Fruit fly (Drosophila melanogaster) whole organism, embryonic: ENCODE data around the gene CG34293.
A peak's percentile ranks its signal among the peaks of the same experiment; 100 is the strongest.

Experiments
- Aef1 ChIP-seq: fragments of 200-800 bp; sonication (Bioruptor generic); IDR thresholded peaks from 3 replicates; pipeline ENCODE4 v1.3.6; 2022; ENCODE audit warnings: missing biosample characterization, missing genetic modification characterization
- CG10147 ChIP-seq: fragments of 200-800 bp; sonication (Bioruptor generic); optimal IDR thresholded peaks from 2 replicates; lab custom pipeline; 2019; ENCODE audit warnings: missing biosample characterization, mild to moderate bottlenecking, missing genetic modification characterization, moderate library complexity
- CG11695 ChIP-seq: fragments of 200-800 bp; sonication (Bioruptor generic); IDR thresholded peaks from 3 replicates; pipeline ENCODE4 v1.3.6; 2022; ENCODE audit warnings: missing biosample characterization, missing genetic modification characterization
- CG12942 ChIP-seq: fragments of 200-800 bp; sonication (Bioruptor generic); optimal IDR thresholded peaks from 3 replicates; lab custom pipeline; 2016; ENCODE audit warnings: missing biosample characterization, missing genetic modification characterization
- CG13624 ChIP-seq: fragments of 200-800 bp; sonication (Bioruptor generic); optimal IDR thresholded peaks from 2 replicates; lab custom pipeline; 2016; ENCODE audit warnings: missing biosample characterization, missing genetic modification characterization
- CG13894 ChIP-seq: fragments of 200-800 bp; sonication (Bioruptor generic); optimal IDR thresholded peaks from 3 replicates; lab custom pipeline; 2018; ENCODE audit warnings: missing biosample characterization, mild to moderate bottlenecking, missing genetic modification characterization, moderate library complexity
- CG17361 ChIP-seq: fragments of 200-800 bp; sonication (Bioruptor generic); IDR thresholded peaks from 3 replicates; pipeline ENCODE4 v1.3.6; 2022; ENCODE audit warnings: missing biosample characterization, missing genetic modification characterization
- CG31365 ChIP-seq: fragments of 200-800 bp; sonication (Bioruptor generic); optimal IDR thresholded peaks from 2 replicates; lab custom pipeline; 2018; ENCODE audit warnings: missing biosample characterization, mild to moderate bottlenecking, missing genetic modification characterization
- CG32772 ChIP-seq: fragments of 200-800 bp; sonication (Bioruptor generic); IDR thresholded peaks from 2 replicates; pipeline ENCODE4 v1.3.6; 2022; ENCODE audit warnings: missing biosample characterization, missing genetic modification characterization
- CG33213 ChIP-seq: fragments of 200-800 bp; sonication (Bioruptor generic); optimal IDR thresholded peaks from 3 replicates; lab custom pipeline; 2016; ENCODE audit warnings: missing biosample characterization, missing genetic modification characterization
- CG4730 ChIP-seq: fragments of 200-800 bp; sonication (Bioruptor generic); IDR thresholded peaks from 2 replicates; pipeline ENCODE4 v1.3.6; 2022; ENCODE audit warnings: missing biosample characterization, missing genetic modification characterization
- CG5245 ChIP-seq: fragments of 200-800 bp; sonication (Bioruptor generic); optimal IDR thresholded peaks from 3 replicates; lab custom pipeline; 2016; ENCODE audit warnings: missing biosample characterization, missing genetic modification characterization
- CG7839 ChIP-seq: fragments of 200-800 bp; sonication (Bioruptor generic); optimal IDR thresholded peaks from 3 replicates; lab custom pipeline; 2018; ENCODE audit warnings: missing biosample characterization, mild to moderate bottlenecking, missing genetic modification characterization, moderate library complexity
- CG8089 ChIP-seq: fragments of 200-800 bp; sonication (Bioruptor generic); optimal IDR thresholded peaks from 3 replicates; lab custom pipeline; 2016; ENCODE audit warnings: missing biosample characterization, missing genetic modification characterization
- CG8281 ChIP-seq: fragments of 200-800 bp; sonication (Bioruptor generic); optimal IDR thresholded peaks from 2 replicates; lab custom pipeline; 2018; ENCODE audit warnings: missing biosample characterization, mild to moderate bottlenecking, missing genetic modification characterization, moderate library complexity
- CG8290 ChIP-seq, 3 experiments: fragments of 200-800 bp; sonication (Bioruptor generic); optimal IDR thresholded peaks; 2 replicates each; lab custom pipeline; 2016 to 2019; ENCODE audit warnings: missing biosample characterization in 3 of 3, missing genetic modification characterization in 3 of 3, mild to moderate bottlenecking in 2 of 3, moderate library complexity in 1 of 3
- CG9876 ChIP-seq: fragments of 200-800 bp; sonication (Bioruptor generic); optimal IDR thresholded peaks from 2 replicates; lab custom pipeline; 2016; ENCODE audit warnings: missing biosample characterization, missing genetic modification characterization
- CrebB ChIP-seq: fragments of 200-800 bp; sonication (Bioruptor generic); optimal IDR thresholded peaks from 3 replicates; lab custom pipeline; 2018; ENCODE audit warnings: missing biosample characterization, mild to moderate bottlenecking, missing genetic modification characterization
- Deaf1 ChIP-seq: fragments of 200-800 bp; optimal IDR thresholded peaks from 3 replicates; lab custom pipeline; 2019; ENCODE audit warnings: missing biosample characterization, mild to moderate bottlenecking, missing genetic modification characterization, moderate library complexity
- Gsc ChIP-seq: fragments of 200-800 bp; sonication (Bioruptor generic); IDR thresholded peaks from 2 replicates; pipeline ENCODE4 v1.3.6; 2022; ENCODE audit warnings: missing biosample characterization, missing genetic modification characterization
- Jarid2 ChIP-seq: fragments of 200-800 bp; sonication (Bioruptor generic); optimal IDR thresholded peaks from 3 replicates; lab custom pipeline; 2017; ENCODE audit warnings: mild to moderate bottlenecking, missing biosample characterization, missing genetic modification reagents, missing genetic modification characterization
- Max ChIP-seq: fragments of 200-800 bp; sonication (Bioruptor generic); optimal IDR thresholded peaks from 2 replicates; lab custom pipeline; 2016; ENCODE audit warnings: missing biosample characterization, mild to moderate bottlenecking, missing genetic modification characterization
- Med ChIP-seq: fragments of 200-800 bp; sonication (Bioruptor generic); peaks from one replicate; lab custom pipeline; 2016; ENCODE audit warnings: missing biosample characterization, missing genetic modification characterization, mild to moderate bottlenecking, inconsistent platforms, moderate library complexity
- Nf-YA ChIP-seq: fragments of 200-800 bp; sonication (Bioruptor generic); IDR thresholded peaks from 2 replicates; pipeline ENCODE4 v1.3.6; 2022; ENCODE audit warnings: missing biosample characterization, missing genetic modification characterization
- Opbp ChIP-seq: fragments of 200-800 bp; sonication (Bioruptor generic); IDR thresholded peaks from 3 replicates; pipeline ENCODE4 v1.3.6; 2022; ENCODE audit warnings: missing biosample characterization, missing genetic modification characterization; ENCODE audit not compliant: partially characterized antibody
- Poxn ChIP-seq: fragments of 200-800 bp; sonication (Bioruptor generic); IDR thresholded peaks from 2 replicates; pipeline ENCODE4 v1.3.6; 2022; ENCODE audit warnings: missing biosample characterization, missing genetic modification characterization
- Rx ChIP-seq: fragments of 200-800 bp; sonication (Bioruptor generic); IDR thresholded peaks from 2 replicates; pipeline ENCODE4 v1.3.6; 2022; ENCODE audit warnings: missing biosample characterization, missing genetic modification characterization
- Vsx1 ChIP-seq: fragments of 200-800 bp; sonication (Bioruptor generic); optimal IDR thresholded peaks from 2 replicates; lab custom pipeline; 2017; ENCODE audit warnings: missing biosample characterization, mild to moderate bottlenecking, missing genetic modification characterization, missing genetic modification reagents
- ara ChIP-seq: fragments of 200-800 bp; sonication (Bioruptor generic); IDR thresholded peaks from 2 replicates; pipeline ENCODE4 v1.3.6; 2022; ENCODE audit warnings: missing biosample characterization, missing genetic modification characterization
- bbx ChIP-seq: fragments of 200-800 bp; sonication (Bioruptor generic); IDR thresholded peaks from 2 replicates; pipeline ENCODE4 v1.3.6; 2022; ENCODE audit warnings: missing biosample characterization, missing genetic modification characterization; ENCODE audit not compliant: partially characterized antibody
- bcd ChIP-seq: fragments of 200-800 bp; sonication (Bioruptor generic); optimal IDR thresholded peaks from 2 replicates; lab custom pipeline; 2017; ENCODE audit warnings: missing biosample characterization, mild to moderate bottlenecking, missing genetic modification characterization
- bigmax ChIP-seq: fragments of 200-800 bp; sonication (Bioruptor generic); optimal IDR thresholded peaks from 2 replicates; lab custom pipeline; 2018; ENCODE audit warnings: missing biosample characterization, mild to moderate bottlenecking, missing genetic modification characterization
- cas ChIP-seq: fragments of 200-800 bp; sonication (Bioruptor generic); IDR thresholded peaks from 2 replicates; pipeline ENCODE4 v1.3.6; 2022; ENCODE audit warnings: missing biosample characterization, missing genetic modification characterization
- corto ChIP-seq: fragments of 200-800 bp; sonication (Bioruptor generic); optimal IDR thresholded peaks from 2 replicates; lab custom pipeline; 2016; ENCODE audit warnings: missing biosample characterization, mild to moderate bottlenecking, missing genetic modification characterization, moderate library complexity
- crc ChIP-seq: fragments of 200-800 bp; sonication (Bioruptor generic); optimal IDR thresholded peaks from 2 replicates; lab custom pipeline; 2016; ENCODE audit warnings: missing biosample characterization, missing genetic modification characterization
- dmrt11E ChIP-seq: fragments of 200-800 bp; sonication (Bioruptor generic); optimal IDR thresholded peaks from 3 replicates; lab custom pipeline; 2018; ENCODE audit warnings: missing biosample characterization, mild to moderate bottlenecking, missing genetic modification characterization, moderate library complexity
- dmrt99B ChIP-seq: fragments of 200-800 bp; sonication (Bioruptor generic); optimal IDR thresholded peaks from 2 replicates; lab custom pipeline; 2018; ENCODE audit warnings: missing biosample characterization, mild to moderate bottlenecking, missing genetic modification characterization, moderate library complexity
- fd64A ChIP-seq: fragments of 200-800 bp; sonication (Bioruptor generic); optimal IDR thresholded peaks from 3 replicates; lab custom pipeline; 2018; ENCODE audit warnings: missing biosample characterization, mild to moderate bottlenecking, missing genetic modification characterization
- gsb ChIP-seq: fragments of 200-800 bp; sonication (Bioruptor generic); IDR thresholded peaks from 2 replicates; pipeline ENCODE4 v1.3.6; 2022; ENCODE audit warnings: missing biosample characterization, missing genetic modification characterization
- hb ChIP-seq: fragments of 200-800 bp; sonication (Bioruptor generic); IDR thresholded peaks from 3 replicates; pipeline ENCODE4 v1.3.6; 2022; ENCODE audit warnings: missing biosample characterization, missing genetic modification characterization; ENCODE audit not compliant: partially characterized antibody
- insv ChIP-seq, 2 experiments: fragments of 200-800 bp; sonication (Bioruptor generic); optimal IDR thresholded peaks; 3 replicates each; lab custom pipeline; 2016 to 2018; ENCODE audit warnings: missing biosample characterization in 2 of 2, missing genetic modification characterization in 2 of 2
- ken ChIP-seq: fragments of 200-800 bp; sonication (Bioruptor generic); IDR thresholded peaks from 3 replicates; pipeline ENCODE4 v1.3.6; 2022; ENCODE audit warnings: missing biosample characterization, missing genetic modification characterization
- knrl ChIP-seq: fragments of 200-800 bp; sonication (Bioruptor generic); IDR thresholded peaks from 3 replicates; pipeline ENCODE4 v1.3.6; 2022; ENCODE audit warnings: missing biosample characterization, missing genetic modification characterization; ENCODE audit not compliant: partially characterized antibody
- lmd ChIP-seq: fragments of 200-800 bp; sonication (Bioruptor generic); IDR thresholded peaks from 2 replicates; pipeline ENCODE4 v1.3.6; 2022; ENCODE audit warnings: missing biosample characterization, missing genetic modification characterization
- nerfin-1 ChIP-seq: fragments of 200-800 bp; sonication (Bioruptor generic); optimal IDR thresholded peaks from 3 replicates; lab custom pipeline; 2019; ENCODE audit warnings: missing biosample characterization, mild to moderate bottlenecking, missing genetic modification characterization, moderate library complexity
- repo ChIP-seq: fragments of 200-800 bp; sonication (Bioruptor generic); optimal IDR thresholded peaks from 2 replicates; lab custom pipeline; 2016; ENCODE audit warnings: missing biosample characterization, missing genetic modification characterization
- rib ChIP-seq: fragments of 200-800 bp; sonication (Bioruptor generic); IDR thresholded peaks from 2 replicates; pipeline ENCODE4 v1.3.6; 2022; ENCODE audit warnings: missing biosample characterization, missing genetic modification characterization
- shn ChIP-seq: fragments of 200-800 bp; sonication (Bioruptor generic); optimal IDR thresholded peaks from 3 replicates; lab custom pipeline; 2016; ENCODE audit warnings: missing biosample characterization, missing genetic modification characterization
- sug ChIP-seq: fragments of 200-800 bp; optimal IDR thresholded peaks from 2 replicates; lab custom pipeline; 2019; ENCODE audit warnings: missing biosample characterization, mild to moderate bottlenecking, missing genetic modification characterization, moderate library complexity
- yki ChIP-seq: fragments of >200 bp; optimal IDR thresholded peaks from 3 replicates; lab custom pipeline; 2018
- zf30C ChIP-seq: fragments of 200-800 bp; sonication (Bioruptor generic); optimal IDR thresholded peaks from 3 replicates; lab custom pipeline; 2018; ENCODE audit warnings: missing biosample characterization, mild to moderate bottlenecking, missing genetic modification characterization
- zfh1 ChIP-seq: fragments of 200-800 bp; sonication (Bioruptor generic); IDR thresholded peaks from 3 replicates; pipeline ENCODE4 v1.3.6; 2022; ENCODE audit warnings: missing biosample characterization, missing genetic modification characterization

Gene CG34293

dm6 chr3R:27194106-27194505, 28.7 kb upstream of the CG34293 start, which contains the start of gene Ser (continued):
- TF ChIP-seq CG31365 (tag; lab: Kevin White, UChicago) (no peak), CG7839 (no peak), nerfin-1 (no peak), repo (GFP tag; lab: Kevin White, UChicago) (no peak), CG13624 (GFP tag; lab: Kevin White, UChicago) (no peak), knrl (no peak), CG32772 (GFP tag; lab: Robert Waterston, UW) (no peak), zf30C (GFP tag; lab: Kevin White, UChicago) (no peak), Max (GFP tag; lab: Kevin White, UChicago) (no peak), Jarid2 (GFP tag; lab: Kevin White, UChicago) (peak; percentile 86), CG12942 (no peak), Rx (GFP tag; lab: Robert Waterston, UW) (no peak), CG33213 (GFP tag; lab: Kevin White, UChicago) (no peak), gsb (no peak), Opbp (GFP tag; lab: Robert Waterston, UW) (no peak), CrebB (no peak), CG11695 (GFP tag; lab: Robert Waterston, UW) (no peak), cas (GFP tag; lab: Robert Waterston, UW) (no peak), CG13894 (tag; lab: Kevin White, UChicago) (no peak), insv (GFP tag; optimal IDR thresholded peaks at IDR 0.05; lab: Kevin White, UChicago) (no peak), dmrt11E (tag; lab: Kevin White, UChicago) (no peak), bcd (GFP tag; lab: Kevin White, UChicago) (no peak), shn (GFP tag; lab: Kevin White, UChicago) (no peak), crc (no peak), Nf-YA (GFP tag; lab: Robert Waterston, UW) (no peak), CG17361 (GFP tag; lab: Robert Waterston, UW) (no peak), ken (no peak), Aef1 (no peak), CG8281 (tag; lab: Kevin White, UChicago) (no peak), rib (GFP tag; lab: Robert Waterston, UW) (no peak), Deaf1 (peak; percentile 88), CG8290 (GFP tag; optimal IDR thresholded peaks at IDR 0.05; lab: Kevin White, UChicago) (no peak), CG8290 (tag; optimal IDR thresholded peaks at IDR 0.05; lab: Kevin White, UChicago) (no peak), yki (lab: Kevin White, UChicago) (peak; percentile 48), Med (peak; percentile 22), corto (GFP tag; lab: Kevin White, UChicago) (no peak), CG5245 (GFP tag; lab: Kevin White, UChicago) (no peak), fd64A (GFP tag; lab: Kevin White, UChicago) (no peak), CG8089 (GFP tag; lab: Kevin White, UChicago) (no peak), CG4730 (GFP tag; lab: Robert Waterston, UW) (no peak), ara (GFP tag; lab: Robert Waterston, UW) (no peak), CG9876 (GFP tag; lab: Kevin White, UChicago) (no peak), CG10147 (GFP tag; lab: Kevin White, UChicago) (no peak), bigmax (no peak), Vsx1 (GFP tag; lab: Kevin White, UChicago) (no peak), Gsc (GFP tag; lab: Robert Waterston, UW) (no peak), zfh1 (GFP tag; lab: Robert Waterston, UW) (no peak), sug (tag; lab: Kevin White, UChicago) (no peak), lmd (GFP tag; lab: Robert Waterston, UW) (no peak), hb (no peak), Poxn (GFP tag; lab: Robert Waterston, UW) (no peak), bbx (GFP tag; lab: Robert Waterston, UW) (no peak; the same call in 1 of the 2 replicates), dmrt99B (tag; lab: Kevin White, UChicago) (no peak)
